Worm (Caenorhabditis elegans) whole organism, L4/young adult: ENCODE results near the gene lido-6.
"Not testable (repeated sequence)": the region's sequence is repeated elsewhere in the genome, so short reads cannot be mapped to it uniquely, and the experiment has no call there.

ENCODE experiments used
- W03F9.2 ChIP-seq: fragments of 150-350 bp; optimal IDR thresholded peaks from 2 replicates; lab custom pipeline; 2014; ENCODE audit warnings: missing biosample characterization, missing genetic modification characterization
- dao-5 ChIP-seq: sonication (generic microtip); optimal IDR thresholded peaks from 2 replicates; lab custom pipeline; 2016; ENCODE audit warnings: missing genotype, missing genetic modification characterization, moderate library complexity, missing compliant biosample characterization
- him-1 ChIP-seq: sonication (generic microtip); optimal IDR thresholded peaks from 2 replicates; lab custom pipeline; 2016; ENCODE audit warnings: missing genotype, missing genetic modification reagents, missing genetic modification characterization, missing compliant biosample characterization

lido-6 gene

ce11 chrX:17115089-17115488 is at the start of gene lido-6:
lido-6 (minus strand) TSS chrX:17115189.
- TF ChIP-seq him-1 (no peak), dao-5 (tag; lab: Kevin White, UChicago) (no peak), W03F9.2 (tag; lab: Kevin White, UChicago) (no peak)

- TF ChIP-seq W03F9.2 (tag; lab: Kevin White, UChicago) (no peak), him-1 (no peak), dao-5 (tag; lab: Kevin White, UChicago) (no peak)
Measured at ce11 chrX:17157868-17158267, 42.9 kb upstream of the lido-6 start, which contains the start of gene npr-21. npr-21 (minus strand) TSS chrX:17157968.

- no peak for TF ChIP-seq W03F9.2 (tag; lab: Kevin White, UChicago)
- TF ChIP-seq him-1 = no peak
- TF ChIP-seq dao-5 (tag; lab: Kevin White, UChicago) = no peak
Measured at ce11 chrX:17157089-17157488, 42.1 kb upstream of the lido-6 start.

ce11 chrX:17151160-17151711 is 36.2 kb upstream of the lido-6 start, which contains the start of gene mdt-1.2:
mdt-1.2 (plus strand) TSS chrX:17151522.
- TF ChIP-seq dao-5 (tag; lab: Kevin White, UChicago) = peak; percentile 21
- no peak for TF ChIP-seq W03F9.2 (tag; lab: Kevin White, UChicago)
- peak; percentile 13 for TF ChIP-seq him-1

- TF ChIP-seq dao-5 (tag; lab: Kevin White, UChicago) (no peak), him-1 (no peak), W03F9.2 (tag; lab: Kevin White, UChicago) (no peak)
Measured at ce11 chrX:17149877-17150490, 35.0 kb upstream of the lido-6 start, which contains the start of gene T23C6.4. T23C6.4 (minus strand) TSS chrX:17149927.

- TF ChIP-seq him-1 (no peak), dao-5 (tag; lab: Kevin White, UChicago) (no peak), W03F9.2 (tag; lab: Kevin White, UChicago) (no peak)
Measured at ce11 chrX:17146545-17146944, 31.6 kb upstream of the lido-6 start.

- no peak for TF ChIP-seq him-1
- TF ChIP-seq W03F9.2 (tag; lab: Kevin White, UChicago) = no peak
- no peak for TF ChIP-seq dao-5 (tag; lab: Kevin White, UChicago)
Measured at ce11 chrX:17140447-17140846, 25.5 kb upstream of the lido-6 start.

ce11 chrX:17139204-17139780 is 24.3 kb upstream of the lido-6 start:
- TF ChIP-seq W03F9.2 (tag; lab: Kevin White, UChicago) = no peak
- TF ChIP-seq him-1 = no peak
- no peak for TF ChIP-seq dao-5 (tag; lab: Kevin White, UChicago)

ce11 chrX:17138060-17138557 is 23.1 kb upstream of the lido-6 start, which contains the start of gene cnp-3:
cnp-3 (minus strand) TSS chrX:17138110.
- TF ChIP-seq W03F9.2 (tag; lab: Kevin White, UChicago) = no peak
- TF ChIP-seq dao-5 (tag; lab: Kevin White, UChicago) = no peak
- no peak for TF ChIP-seq him-1

ce11 chrX:17135704-17136103 is 20.7 kb upstream of the lido-6 start:
- TF ChIP-seq him-1 = no peak
- TF ChIP-seq W03F9.2 (tag; lab: Kevin White, UChicago) = no peak
- TF ChIP-seq dao-5 (tag; lab: Kevin White, UChicago) = no peak

- TF ChIP-seq dao-5 (tag; lab: Kevin White, UChicago) = no peak
- TF ChIP-seq him-1 = no peak
- no peak for TF ChIP-seq W03F9.2 (tag; lab: Kevin White, UChicago)
Measured at ce11 chrX:17134427-17134826, 19.4 kb upstream of the lido-6 start, which contains the start of gene K09E3.7. K09E3.7 (minus strand) TSS chrX:17134527.

ce11 chrX:17117359-17117758 is 2.4 kb upstream of the lido-6 start, which contains the start of gene K09E3.2:
K09E3.2 (plus strand) TSS chrX:17117659.
- not testable (repeated sequence) for TF ChIP-seq W03F9.2 (tag; lab: Kevin White, UChicago); dao-5 (tag; lab: Kevin White, UChicago); him-1

- TF ChIP-seq W03F9.2 (tag; lab: Kevin White, UChicago) (no peak), him-1 (no peak), dao-5 (tag; lab: Kevin White, UChicago) (no peak)
Measured at ce11 chrX:17110555-17110954, 4.4 kb downstream of the lido-6 start, which contains the start of gene lido-5. lido-5 (minus strand) TSS chrX:17110655.

- TF ChIP-seq him-1 (no peak), W03F9.2 (tag; lab: Kevin White, UChicago) (no peak), dao-5 (tag; lab: Kevin White, UChicago) (no peak)
Measured at ce11 chrX:17107670-17108069, 7.3 kb downstream of the lido-6 start, which contains the start of gene lido-4. lido-4 (minus strand) TSS chrX:17107770.
